Worm (Caenorhabditis elegans): ENCODE results near the gene C02B8.6.
A peak's percentile ranks its signal among the peaks of the same experiment; 100 is the strongest.

Gene C02B8.6

DNA sequence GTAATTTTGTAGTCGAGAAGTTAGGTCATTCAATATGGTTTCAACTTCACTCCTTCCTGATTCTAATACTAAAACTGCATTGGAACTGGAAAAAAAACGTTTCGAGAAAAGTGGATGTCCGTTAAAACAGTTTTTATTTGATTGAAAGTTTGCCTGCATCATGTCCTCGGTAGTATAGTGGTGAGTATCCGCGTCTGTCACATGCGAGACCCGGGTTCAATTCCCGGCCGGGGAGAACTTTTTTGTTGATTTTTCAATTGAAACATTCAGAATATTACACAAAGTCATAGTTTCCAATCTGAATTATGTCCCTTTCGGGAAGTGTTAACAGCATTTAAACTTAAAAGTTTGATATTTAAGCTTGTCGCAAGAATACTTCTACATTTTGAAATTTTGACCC, 12.9 kb upstream of the C02B8.6 start (continued):
- no peak for TF ChIP-seq hmg-20 (GFP tag; IDR thresholded peaks at IDR 0.05)
- peak; percentile 72 for TF ChIP-seq B0261.1 (tag; optimal IDR thresholded peaks at IDR 0.05)
- TF ChIP-seq rec-8 (tag; optimal IDR thresholded peaks at IDR 0.05): peak in 1 of 2 experiments; percentile 33
- TF ChIP-seq rpc-1 (optimal IDR thresholded peaks at IDR 0.05): peak; percentile 68
- peak; percentile 83 for TF ChIP-seq rpc-1 (tag; optimal IDR thresholded peaks at IDR 0.05)
- peak; percentile 85 for TF ChIP-seq tbp1 (GFP tag; optimal IDR thresholded peaks at IDR 0.05)
- no peak for TF ChIP-seq tbx-9 (tag; optimal IDR thresholded peaks at IDR 0.05; ENCODE audit: borderline replicate concordance)

DNA sequence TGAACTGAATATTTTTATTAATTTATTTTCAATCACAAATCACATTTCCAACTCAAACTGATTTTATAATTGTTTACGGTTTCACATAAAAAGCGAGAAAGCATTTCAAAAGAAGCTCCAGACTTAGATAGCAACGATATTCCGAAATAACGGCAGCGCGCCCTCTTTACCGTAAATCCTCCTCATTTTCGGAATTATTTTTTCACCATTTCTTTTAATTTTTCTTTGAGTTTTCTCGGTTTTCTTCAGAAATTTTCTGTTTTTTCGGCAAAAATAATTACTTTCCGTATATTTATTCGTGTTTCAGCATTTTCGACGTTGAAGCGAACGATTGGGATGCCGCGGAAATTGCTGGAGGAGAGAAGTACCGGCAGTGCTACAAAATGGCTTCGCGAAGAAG, 11.3 kb upstream of the C02B8.6 start, which contains the start of gene C02B8.1:
C02B8.1 (plus strand) TSS at position 301 of the 400 bp plus-strand sequence.
- TF ChIP-seq attf-3 (GFP tag; conservative IDR thresholded peaks at IDR 0.05): no peak
- TF ChIP-seq rcor-1 (GFP tag; IDR thresholded peaks at IDR 0.05): no peak
- TF ChIP-seq ztf-6 (GFP tag; IDR thresholded peaks at IDR 0.05): no peak
- no peak for TF ChIP-seq xnd-1 (tag; optimal IDR thresholded peaks at IDR 0.05)
- no peak for TF ChIP-seq akir-1 (GFP tag; optimal IDR thresholded peaks at IDR 0.05)
- no peak for TF ChIP-seq Y56A3A.18 (GFP tag; IDR thresholded peaks at IDR 0.05)
- no peak for TF ChIP-seq egrh-3 (GFP tag; IDR thresholded peaks at IDR 0.05)

DNA sequence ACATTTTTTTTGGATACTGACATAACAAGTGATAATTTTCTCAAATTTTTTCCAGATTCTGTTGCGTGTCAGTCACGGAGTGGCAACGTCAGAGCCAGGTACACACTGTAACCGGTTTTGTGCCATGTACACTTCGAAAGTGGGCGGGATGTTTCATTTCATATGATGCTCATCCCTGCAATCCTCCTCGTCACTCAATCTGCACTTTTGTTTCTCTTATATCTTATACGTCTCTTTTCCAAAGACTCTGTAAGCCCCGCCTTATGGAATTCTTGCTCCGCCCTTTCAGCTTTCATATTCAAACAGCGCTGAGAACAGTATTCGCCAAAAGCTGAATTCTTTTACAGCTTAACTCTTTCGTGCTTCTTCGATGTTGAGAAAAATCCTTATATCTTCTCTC, 3.0 kb upstream of the C02B8.6 start, which contains the start of gene C02B8.3:
C02B8.3 (plus strand) TSS at position 301 of the 400 bp plus-strand sequence.
- no peak for TF ChIP-seq aptf-3 (GFP tag; IDR thresholded peaks at IDR 0.05)
- TF ChIP-seq egl-44 (GFP tag; IDR thresholded peaks at IDR 0.05): no peak
- no peak for TF ChIP-seq ztf-26 (tag; optimal IDR thresholded peaks at IDR 0.05)
- no peak for TF ChIP-seq C17E4.6 (GFP tag; IDR thresholded peaks at IDR 0.05)
- no peak for TF ChIP-seq F39B2.1 (GFP tag; IDR thresholded peaks at IDR 0.05)
- no peak for TF ChIP-seq F57A8.1 (GFP tag; optimal IDR thresholded peaks at IDR 0.05)

DNA sequence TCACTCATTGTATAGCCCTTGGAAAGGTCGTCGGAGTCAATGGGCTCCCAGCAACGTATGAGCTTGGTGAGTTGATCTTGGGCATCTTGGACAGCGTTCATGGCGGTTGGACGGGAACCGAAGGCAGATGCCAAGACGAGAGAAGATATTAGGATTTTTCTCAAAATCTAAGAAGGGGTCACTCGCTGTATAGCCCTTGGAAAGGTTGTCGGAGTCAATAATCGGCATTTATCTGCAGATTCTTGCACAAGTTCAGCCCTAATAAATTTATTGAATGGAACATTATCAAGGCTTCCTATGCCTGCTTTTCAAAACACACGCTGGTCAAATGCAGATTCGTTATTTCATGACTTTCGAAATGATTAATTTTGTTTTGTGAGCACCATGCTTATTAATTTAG, 1.7 kb upstream of the C02B8.6 start, which contains the start of gene C02B8.7:
C02B8.7 (minus strand) TSS at position 101 of the 400 bp plus-strand sequence.
- no peak for TF ChIP-seq ceh-79 (tag; optimal IDR thresholded peaks at IDR 0.05)
- TF ChIP-seq cebp-2 (GFP tag; IDR thresholded peaks at IDR 0.05): 0 out of 2 replicates have a peak, but pooled peaks have one; percentile 16
- no peak for TF ChIP-seq ztf-18 (tag; optimal IDR thresholded peaks at IDR 0.05)
- TF ChIP-seq fkh-3 (tag; optimal IDR thresholded peaks at IDR 0.05): no peak
- TF ChIP-seq nhr-27 (tag; optimal IDR thresholded peaks at IDR 0.05): no peak
- 0 out of 2 replicates have a peak, but pooled peaks have one; percentile 35 for TF ChIP-seq ceh-58 (GFP tag; IDR thresholded peaks at IDR 0.05)

DNA sequence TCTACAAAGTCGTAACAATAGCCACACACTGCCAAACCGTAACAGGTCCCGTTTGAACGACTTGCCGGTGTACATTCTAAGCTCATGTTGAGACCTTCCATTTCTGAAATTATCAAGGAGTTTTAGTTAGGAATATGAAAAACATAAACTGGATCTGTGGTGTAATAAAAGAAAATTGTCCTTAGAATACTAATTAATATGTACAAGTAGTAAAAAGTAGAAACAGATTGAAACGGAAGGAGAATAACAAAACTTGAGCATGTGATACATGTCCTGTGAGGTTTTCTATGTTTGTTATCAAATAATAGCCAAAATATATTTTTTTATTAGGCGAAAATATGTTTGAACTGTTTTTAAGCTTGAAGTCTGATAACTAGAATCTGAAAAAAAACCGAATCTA, 6.6 kb downstream of the C02B8.6 start, which contains the start of gene frpr-1:
frpr-1 (minus strand) TSS at position 101 of the 400 bp plus-strand sequence.
- TF ChIP-seq K12H6.12 (tag; optimal IDR thresholded peaks at IDR 0.05) (no peak), D2030.7 (GFP tag; IDR thresholded peaks at IDR 0.05) (no peak), Y95B8A.8 (GFP tag; IDR thresholded peaks at IDR 0.05) (no peak), ceh-27 (GFP tag; optimal IDR thresholded peaks at IDR 0.05) (no peak)

DNA sequence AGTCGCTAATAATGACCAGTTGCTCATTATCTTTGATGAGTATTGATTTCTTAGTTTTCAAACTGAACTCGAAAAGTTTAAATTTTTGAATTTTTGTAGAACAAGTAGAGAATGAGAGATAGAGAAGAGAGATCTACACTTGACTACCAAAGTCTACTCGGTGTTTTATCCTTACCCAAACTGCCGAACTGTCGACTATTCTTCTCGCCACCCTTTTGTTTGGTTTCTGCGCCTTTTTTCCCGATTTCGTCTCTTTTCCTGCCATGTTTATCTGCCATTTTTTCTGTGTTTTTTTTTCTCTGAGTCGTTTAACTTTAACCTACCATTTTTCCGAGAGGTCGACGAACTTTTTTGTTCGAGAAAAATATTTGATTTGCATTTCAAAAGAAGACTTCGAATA, 12.9 kb downstream of the C02B8.6 start, which contains the start of gene C02B8.12:
C02B8.12 (minus strand) TSS at position 175 of the 400 bp plus-strand sequence.
- TF ChIP-seq egl-18 (GFP tag; IDR thresholded peaks at IDR 0.05): no peak
- no peak for TF ChIP-seq hlh-12 (tag; optimal IDR thresholded peaks at IDR 0.05)
- no peak for TF ChIP-seq nhr-80 (tag; optimal IDR thresholded peaks at IDR 0.05)
- no peak for TF ChIP-seq nhr-27 (tag; optimal IDR thresholded peaks at IDR 0.05)
- no peak for TF ChIP-seq fkh-3 (tag; optimal IDR thresholded peaks at IDR 0.05)
